Worm (Caenorhabditis elegans): Measurements from ENCODE around the gene Y4C6B.3.

DNA sequence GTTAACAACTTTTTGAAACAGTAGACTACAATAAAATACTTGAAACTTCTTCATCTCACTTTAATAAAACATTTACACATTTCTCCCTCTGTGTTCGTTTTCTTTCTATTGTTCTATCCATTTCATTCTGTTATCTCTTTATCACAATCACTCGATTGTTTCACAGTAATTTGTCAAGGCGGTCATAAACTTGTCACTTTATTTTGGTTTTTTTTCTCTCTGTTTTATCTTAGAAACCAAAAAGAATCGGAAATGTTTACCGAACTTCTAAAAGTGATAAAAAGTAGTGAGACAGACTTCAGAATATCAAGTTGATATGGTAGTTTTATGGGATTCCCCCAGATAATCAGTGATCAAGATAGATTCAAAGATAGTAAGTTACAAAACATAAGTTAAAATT lies 7.0 kb downstream of the Y4C6B.3 start, which contains the start of gene Y4C6B.2:
- TF ChIP-seq flt-1 (GFP tag; IDR thresholded peaks at IDR 0.05) (no peak), aly-1 (tag; optimal IDR thresholded peaks at IDR 0.05) (no peak), ama-1 (optimal IDR thresholded peaks at IDR 0.05) (no peak), tbx-11 (GFP tag; IDR thresholded peaks at IDR 0.05) (no peak), F13C5.2 (tag; optimal IDR thresholded peaks at IDR 0.05) (no peak), ceh-36 (tag; optimal IDR thresholded peaks at IDR 0.05) (no peak), pes-1 (GFP tag; IDR thresholded peaks at IDR 0.05) (no peak), hmbx-1 (tag; optimal IDR thresholded peaks at IDR 0.05) (no peak), ceh-13 (GFP tag; optimal IDR thresholded peaks at IDR 0.05) (no peak), scrt-1 (GFP tag; IDR thresholded peaks at IDR 0.05) (no peak), sea-1 (GFP tag; conservative IDR thresholded peaks at IDR 0.05) (no peak), hmg-4 (GFP tag; optimal IDR thresholded peaks at IDR 0.05) (no peak), B0310.2 (tag; optimal IDR thresholded peaks at IDR 0.05) (no peak), tra-4 (tag; optimal IDR thresholded peaks at IDR 0.05) (no peak)

Measured in whole organism, early embryonic.